Fruit fly (Drosophila melanogaster) whole organism, embryonic: ENCODE data around the gene CG2611.

Experiments used
- Atf3 ChIP-seq: fragments of 200-800 bp; sonication (Bioruptor generic); optimal IDR thresholded peaks from 3 replicates; lab custom pipeline; 2016; ENCODE audit warnings: missing biosample characterization, missing genetic modification characterization
- CG10366 ChIP-seq: fragments of 200-800 bp; sonication (Bioruptor generic); IDR thresholded peaks from 2 replicates; pipeline ENCODE4 v1.3.6; 2022; ENCODE audit warnings: missing biosample characterization, missing genetic modification characterization
- CG10959 ChIP-seq: fragments of 200-800 bp; sonication (Bioruptor generic); IDR thresholded peaks from 2 replicates; pipeline ENCODE4 v1.3.6; 2022; ENCODE audit warnings: missing biosample characterization, missing genetic modification characterization
- CG12104 ChIP-seq: fragments of 200-800 bp; sonication (Bioruptor generic); optimal IDR thresholded peaks from 3 replicates; lab custom pipeline; 2016; ENCODE audit warnings: missing biosample characterization, missing genetic modification characterization
- CG12299 ChIP-seq: fragments of 200-800 bp; sonication (Bioruptor generic); optimal IDR thresholded peaks from 2 replicates; lab custom pipeline; 2018; ENCODE audit warnings: missing biosample characterization, mild to moderate bottlenecking, missing genetic modification characterization
- CG12744 ChIP-seq: fragments of 200-800 bp; sonication (Bioruptor generic); optimal IDR thresholded peaks from 2 replicates; lab custom pipeline; 2016; ENCODE audit warnings: missing biosample characterization, missing genetic modification characterization
- CG13894 ChIP-seq: fragments of 200-800 bp; sonication (Bioruptor generic); optimal IDR thresholded peaks from 3 replicates; lab custom pipeline; 2018; ENCODE audit warnings: missing biosample characterization, mild to moderate bottlenecking, missing genetic modification characterization, moderate library complexity
- CG14667 ChIP-seq: fragments of 200-800 bp; sonication (Bioruptor generic); IDR thresholded peaks from 2 replicates; pipeline ENCODE4 v1.3.6; 2022; ENCODE audit warnings: missing biosample characterization, missing genetic modification characterization
- CG14710 ChIP-seq: fragments of 200-800 bp; sonication (Bioruptor generic); optimal IDR thresholded peaks from 3 replicates; lab custom pipeline; 2019; ENCODE audit warnings: missing biosample characterization, mild to moderate bottlenecking, missing genetic modification characterization, moderate library complexity
- CG15011 ChIP-seq: fragments of 200-800 bp; sonication (Bioruptor generic); optimal IDR thresholded peaks from 3 replicates; lab custom pipeline; 2018; ENCODE audit warnings: missing biosample characterization, mild to moderate bottlenecking, missing genetic modification characterization
- CG15269 ChIP-seq: fragments of 200-800 bp; sonication (Bioruptor generic); optimal IDR thresholded peaks from 2 replicates; lab custom pipeline; 2018; ENCODE audit warnings: missing biosample characterization, mild to moderate bottlenecking, missing genetic modification characterization, moderate library complexity
- CG15696 ChIP-seq: fragments of 200-800 bp; sonication (Bioruptor generic); optimal IDR thresholded peaks from 2 replicates; lab custom pipeline; 2019; ENCODE audit warnings: missing biosample characterization, mild to moderate bottlenecking, missing genetic modification characterization, moderate library complexity
- CG18619 ChIP-seq: fragments of 200-800 bp; sonication (Bioruptor generic); optimal IDR thresholded peaks from 3 replicates; lab custom pipeline; 2017; ENCODE audit warnings: missing biosample characterization, mild to moderate bottlenecking, missing genetic modification characterization
- CG3163 ChIP-seq: fragments of 200-800 bp; sonication (Bioruptor generic); optimal IDR thresholded peaks from 3 replicates; lab custom pipeline; 2016; ENCODE audit warnings: missing biosample characterization, missing genetic modification characterization
- CG3847 ChIP-seq: fragments of 200-800 bp; sonication (Bioruptor generic); IDR thresholded peaks from 2 replicates; pipeline ENCODE4 v1.3.6; 2022; ENCODE audit warnings: missing biosample characterization, missing genetic modification characterization
- CG3995 ChIP-seq: fragments of 200-800 bp; sonication (Bioruptor generic); optimal IDR thresholded peaks from 3 replicates; lab custom pipeline; 2016; ENCODE audit warnings: missing biosample characterization, missing genetic modification characterization
- CG5953 ChIP-seq: fragments of 200-800 bp; sonication (Bioruptor generic); IDR thresholded peaks from 2 replicates; pipeline ENCODE4 v1.3.6; 2022; ENCODE audit warnings: missing biosample characterization, missing genetic modification characterization
- Drgx ChIP-seq: fragments of 200-800 bp; sonication (Bioruptor generic); IDR thresholded peaks from 2 replicates; pipeline ENCODE4 v1.3.6; 2022; ENCODE audit warnings: missing biosample characterization, missing genetic modification characterization
- Ets65A ChIP-seq: fragments of 200-800 bp; sonication (Bioruptor generic); peaks from one replicate; lab custom pipeline; 2016; ENCODE audit warnings: missing biosample characterization, missing genetic modification characterization
- Ets97D ChIP-seq: fragments of 200-800 bp; sonication (Bioruptor generic); optimal IDR thresholded peaks from 3 replicates; lab custom pipeline; 2016; ENCODE audit warnings: missing biosample characterization, missing genetic modification characterization
- GATAe ChIP-seq: fragments of 200-800 bp; sonication (Bioruptor generic); conservative IDR thresholded peaks from 2 replicates; pipeline ENCODE4 v1.3.6; 2022; ENCODE audit warnings: missing biosample characterization, missing genetic modification characterization
- HLH3B ChIP-seq: fragments of 200-800 bp; sonication (Bioruptor generic); IDR thresholded peaks from 2 replicates; pipeline ENCODE4 v1.3.6; 2022; ENCODE audit warnings: missing biosample characterization, missing genetic modification characterization
- Hmx ChIP-seq: fragments of 200-800 bp; sonication (Bioruptor generic); optimal IDR thresholded peaks from 2 replicates; lab custom pipeline; 2016; ENCODE audit warnings: missing biosample characterization, missing genetic modification characterization
- Hr39 ChIP-seq: fragments of >200 bp; optimal IDR thresholded peaks from 2 replicates; lab custom pipeline; 2017
- NfI ChIP-seq: fragments of 200-800 bp; sonication (Bioruptor generic); optimal IDR thresholded peaks from 3 replicates; lab custom pipeline; 2018; ENCODE audit warnings: missing biosample characterization, mild to moderate bottlenecking, missing genetic modification characterization, moderate library complexity
- Poxn ChIP-seq: fragments of 200-800 bp; sonication (Bioruptor generic); IDR thresholded peaks from 2 replicates; pipeline ENCODE4 v1.3.6; 2022; ENCODE audit warnings: missing biosample characterization, missing genetic modification characterization
- Six4 ChIP-seq: fragments of 200-800 bp; sonication (Bioruptor generic); optimal IDR thresholded peaks from 2 replicates; lab custom pipeline; 2016; ENCODE audit warnings: missing biosample characterization, missing genetic modification characterization
- Sry-δ ChIP-seq: fragments of 200-800 bp; sonication (Bioruptor generic); optimal IDR thresholded peaks from 2 replicates; lab custom pipeline; 2016; ENCODE audit warnings: missing biosample characterization, missing genetic modification characterization
- Stat92E ChIP-seq, 3 experiments: fragments of >200 bp in 2 of 3; fragments of 200-800 bp in 1 of 3; sonication (Bioruptor generic) in 1 of 3; optimal IDR thresholded peaks; 2 replicates each; lab custom pipeline; 2017 to 2019; ENCODE audit warnings: missing biosample characterization in 3 of 3, missing genetic modification characterization in 3 of 3, mild to moderate bottlenecking in 1 of 3, moderate library complexity in 1 of 3
- Vsx1 ChIP-seq: fragments of 200-800 bp; sonication (Bioruptor generic); optimal IDR thresholded peaks from 2 replicates; lab custom pipeline; 2017; ENCODE audit warnings: missing biosample characterization, mild to moderate bottlenecking, missing genetic modification characterization, missing genetic modification reagents
- amos ChIP-seq: fragments of 200-800 bp; sonication (Bioruptor generic); IDR thresholded peaks from 2 replicates; pipeline ENCODE4 v1.3.6; 2022; ENCODE audit warnings: missing biosample characterization, missing genetic modification characterization; ENCODE audit not compliant: partially characterized antibody
- aop ChIP-seq: fragments of 200-800 bp; sonication (Bioruptor generic); IDR thresholded peaks from 2 replicates; pipeline ENCODE4 v1.3.6; 2022; ENCODE audit warnings: missing biosample characterization, missing genetic modification characterization
- bcd ChIP-seq: fragments of 200-800 bp; sonication (Bioruptor generic); optimal IDR thresholded peaks from 2 replicates; lab custom pipeline; 2017; ENCODE audit warnings: missing biosample characterization, mild to moderate bottlenecking, missing genetic modification characterization
- croc ChIP-seq: fragments of 200-800 bp; sonication (Bioruptor generic); conservative IDR thresholded peaks from 3 replicates; pipeline ENCODE4 v1.3.6; 2022; ENCODE audit warnings: missing biosample characterization, missing genetic modification characterization
- crol ChIP-seq: fragments of 200-800 bp; sonication (Bioruptor generic); IDR thresholded peaks from 2 replicates; pipeline ENCODE4 v1.3.6; 2022; ENCODE audit warnings: missing biosample characterization, missing genetic modification characterization
- dmrt11E ChIP-seq: fragments of 200-800 bp; sonication (Bioruptor generic); optimal IDR thresholded peaks from 3 replicates; lab custom pipeline; 2018; ENCODE audit warnings: missing biosample characterization, mild to moderate bottlenecking, missing genetic modification characterization, moderate library complexity
- hbn ChIP-seq: fragments of 200-800 bp; sonication (Bioruptor generic); IDR thresholded peaks from 2 replicates; pipeline ENCODE4 v1.3.6; 2022; ENCODE audit warnings: missing biosample characterization, missing genetic modification characterization; ENCODE audit not compliant: partially characterized antibody
- hth ChIP-seq: fragments of >200 bp; optimal IDR thresholded peaks from 2 replicates; lab custom pipeline; 2017; ENCODE audit warnings: inconsistent platforms
- ind ChIP-seq: fragments of 200-800 bp; sonication (Bioruptor generic); optimal IDR thresholded peaks from 3 replicates; lab custom pipeline; 2016; ENCODE audit warnings: missing biosample characterization, missing genetic modification characterization
- inv ChIP-seq: fragments of 200-800 bp; sonication (Bioruptor generic); IDR thresholded peaks from 2 replicates; pipeline ENCODE4 v1.3.6; 2022; ENCODE audit warnings: missing biosample characterization, missing genetic modification characterization; ENCODE audit not compliant: partially characterized antibody
- ken ChIP-seq: fragments of 200-800 bp; sonication (Bioruptor generic); IDR thresholded peaks from 3 replicates; pipeline ENCODE4 v1.3.6; 2022; ENCODE audit warnings: missing biosample characterization, missing genetic modification characterization
- org-1 ChIP-seq: fragments of 200-800 bp; sonication (Bioruptor generic); optimal IDR thresholded peaks from 2 replicates; lab custom pipeline; 2017; ENCODE audit warnings: missing biosample characterization, missing genetic modification characterization
- otp ChIP-seq: fragments of 200-800 bp; sonication (Bioruptor generic); IDR thresholded peaks from 3 replicates; pipeline ENCODE4, ENCODE4 v1.3.6; 2022; ENCODE audit warnings: missing biosample characterization, missing genetic modification characterization
- pita ChIP-seq: fragments of 200-800 bp; sonication (Bioruptor generic); optimal IDR thresholded peaks from 2 replicates; lab custom pipeline; 2017; ENCODE audit warnings: missing biosample characterization, mild to moderate bottlenecking, missing genetic modification characterization
- row ChIP-seq: fragments of 200-800 bp; sonication (Bioruptor generic); IDR thresholded peaks from 3 replicates; pipeline ENCODE4 v1.3.6; 2022; ENCODE audit warnings: missing biosample characterization, missing genetic modification characterization
- sens ChIP-seq: fragments of 200-800 bp; sonication (Bioruptor generic); peaks from one replicate; lab custom pipeline; 2016; ENCODE audit warnings: missing biosample characterization, missing genetic modification characterization
- shn ChIP-seq: fragments of 200-800 bp; sonication (Bioruptor generic); optimal IDR thresholded peaks from 3 replicates; lab custom pipeline; 2016; ENCODE audit warnings: missing biosample characterization, missing genetic modification characterization
- slou ChIP-seq: fragments of 200-800 bp; sonication (Bioruptor generic); optimal IDR thresholded peaks from 3 replicates; lab custom pipeline; 2016; ENCODE audit warnings: missing biosample characterization, missing genetic modification characterization
- sna ChIP-seq: fragments of 200-800 bp; sonication (Bioruptor generic); IDR thresholded peaks from 2 replicates; pipeline ENCODE4 v1.3.6; 2022; ENCODE audit warnings: missing biosample characterization, missing genetic modification characterization; ENCODE audit not compliant: partially characterized antibody
- so ChIP-seq: fragments of 200-800 bp; sonication (Bioruptor generic); IDR thresholded peaks from 3 replicates; pipeline ENCODE4 v1.3.6; 2022; ENCODE audit warnings: missing biosample characterization, missing genetic modification characterization
- tll ChIP-seq, 2 experiments: fragments of 200-800 bp in 1 of 2; fragments of >200 bp in 1 of 2; sonication (Bioruptor generic) in 1 of 2; optimal IDR thresholded peaks; 2 replicates each; lab custom pipeline; 2017 to 2019; ENCODE audit warnings: missing biosample characterization in 2 of 2, missing genetic modification characterization in 2 of 2, mild to moderate bottlenecking in 1 of 2, moderate library complexity in 1 of 2
- wdn ChIP-seq: fragments of 200-800 bp; sonication (Bioruptor generic); IDR thresholded peaks from 2 replicates; pipeline ENCODE4 v1.3.6; 2022; ENCODE audit warnings: missing biosample characterization, missing genetic modification characterization

The CG2611 gene

DNA sequence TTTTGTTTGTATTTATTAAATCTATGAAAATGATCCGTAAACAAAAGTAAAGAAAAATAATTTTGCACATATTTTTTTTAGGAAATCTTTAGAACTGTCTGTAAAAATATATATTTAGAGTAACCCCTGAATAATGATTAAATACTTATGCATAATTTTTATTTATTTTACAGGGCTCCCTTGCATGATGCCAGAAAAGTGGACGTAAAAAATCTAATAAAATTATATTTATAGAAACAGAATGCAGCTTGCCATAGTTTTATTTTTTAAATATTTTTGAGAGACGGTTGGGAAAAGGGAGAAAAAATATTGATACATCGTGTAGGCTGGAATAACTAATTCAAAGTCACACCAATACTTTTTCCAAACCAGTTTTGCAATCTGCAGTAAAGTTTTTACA lies 1.4 kb upstream of the CG2611 start, which contains the start of gene CG18810:
Gene CG18810, plus strand, starts transcription at position 301 of the 400 bp plus-strand sequence.
- TF ChIP-seq org-1 (no peak), CG3995 (no peak), Vsx1 (GFP tag; lab: Kevin White, UChicago) (no peak), CG14667 (GFP tag; lab: Robert Waterston, UW) (no peak), CG15696 (tag; lab: Kevin White, UChicago) (no peak), Ets97D (GFP tag; lab: Kevin White, UChicago) (no peak), ind (no peak), Drgx (no peak), Hmx (no peak), CG15269 (tag; lab: Kevin White, UChicago) (no peak), amos (no peak), CG5953 (no peak), Sry-δ (GFP tag; lab: Kevin White, UChicago) (no peak), CG3163 (GFP tag; lab: Kevin White, UChicago) (no peak), sna (GFP tag; lab: Robert Waterston, UW) (no peak), crol (GFP tag; lab: Robert Waterston, UW) (no peak), CG3847 (GFP tag; lab: Robert Waterston, UW) (no peak), bcd (GFP tag; lab: Kevin White, UChicago) (no peak), otp (GFP tag; lab: Robert Waterston, UW) (no peak)

dm6 chr2L:20656110-20656509 lies 6.1 kb downstream of the CG2611 start, which contains the start of the genes brun and CG2614:
brun (minus strand) TSS chr2L:20656178.
CG2614 (plus strand) TSS chr2L:20656426.
- TF ChIP-seq aop (GFP tag; lab: Robert Waterston, UW) (no peak), hbn (GFP tag; lab: Robert Waterston, UW) (peak; percentile 83), CG14710 (peak; percentile 86), Ets65A (GFP tag; lab: Kevin White, UChicago) (peak; percentile 97), CG12744 (GFP tag; lab: Kevin White, UChicago) (peak; percentile 18), CG15011 (GFP tag; lab: Kevin White, UChicago) (no peak), Poxn (GFP tag; lab: Robert Waterston, UW) (peak; percentile 13; the same call in 1 of the 2 replicates), croc (GFP tag; lab: Robert Waterston, UW) (no peak; the same call in 2 of the 3 replicates), Hr39 (lab: Kevin White, UChicago) (no peak), GATAe (GFP tag; lab: Robert Waterston, UW) (peak; percentile 55; the same call in 1 of the 2 replicates), CG13894 (tag; lab: Kevin White, UChicago) (no peak), sens (GFP tag; lab: Kevin White, UChicago) (peak; percentile 99), CG10366 (GFP tag; lab: Robert Waterston, UW) (peak; percentile 80), CG18619 (GFP tag; lab: Kevin White, UChicago) (peak; percentile 39), inv (GFP tag; lab: Robert Waterston, UW) (peak; percentile 85), Stat92E (GFP tag; optimal IDR thresholded peaks at IDR 0.05; lab: Kevin White, UChicago) (peak in 1 of 3 experiments; percentile 53), CG10959 (GFP tag; lab: Robert Waterston, UW) (0 out of 2 replicates have a peak, but pooled peaks have one; percentile 20), Six4 (GFP tag; lab: Kevin White, UChicago) (peak; percentile 1), slou (GFP tag; lab: Kevin White, UChicago) (no peak), tll (GFP tag; optimal IDR thresholded peaks at IDR 0.05; lab: Kevin White, UChicago) (no peak), hth (lab: Kevin White, UChicago) (no peak), ken (GFP tag; lab: Robert Waterston, UW) (peak; percentile 81; the same call in 2 of the 3 replicates), HLH3B (GFP tag; lab: Robert Waterston, UW) (peak; percentile 76), CG12299 (no peak), shn (GFP tag; lab: Kevin White, UChicago) (peak; percentile 59), CG12104 (GFP tag; lab: Kevin White, UChicago) (peak; percentile 56), NfI (GFP tag; lab: Kevin White, UChicago) (no peak), dmrt11E (tag; lab: Kevin White, UChicago) (peak; percentile 69), wdn (GFP tag; lab: Robert Waterston, UW) (no peak), pita (GFP tag; lab: Kevin White, UChicago) (no peak), row (GFP tag; lab: Robert Waterston, UW) (peak; percentile 96), Atf3 (GFP tag; lab: Kevin White, UChicago) (peak; percentile 60), so (GFP tag; lab: Robert Waterston, UW) (peak; percentile 62; the same call in 1 of the 3 replicates)
